Fruit fly (Drosophila melanogaster): ENCODE data around the gene Ada1-1.

dm6 chr2L:12011682-12012655 lies 15.4 kb downstream of the Ada1-1 start:
- TF ChIP-seq ttk (optimal IDR thresholded peaks at IDR 0.05) (no peak), h (optimal IDR thresholded peaks at IDR 0.05) (no peak), Sin3A (optimal IDR thresholded peaks at IDR 0.05) (no peak), insv (optimal IDR thresholded peaks at IDR 0.05) (no peak)
